Worm (Caenorhabditis elegans) whole organism, young adult: Measurements from ENCODE around the gene F54B3.4.

ENCODE experiments used
- B0019.2 ChIP-seq: fragments of 200-800 bp; sonication (Bioruptor generic); conservative IDR thresholded peaks from 2 replicates; pipeline ENCODE4 v1.3.6; 2022; ENCODE audit warnings: missing genetic modification reagents, missing genetic modification characterization, missing compliant biosample characterization
- C17E4.6 ChIP-seq: fragments of 200-800 bp; sonication (Bioruptor generic); IDR thresholded peaks from 2 replicates; pipeline ENCODE4 v1.3.6; 2022; ENCODE audit warnings: missing genetic modification reagents, missing genetic modification characterization, missing compliant biosample characterization
- F57A8.1 ChIP-seq: fragments of 200-800 bp; sonication (Bioruptor generic); optimal IDR thresholded peaks from 2 replicates; lab custom pipeline; 2018; ENCODE audit warnings: mild to moderate bottlenecking, missing genetic modification characterization, moderate library complexity, missing compliant biosample characterization
- akir-1 ChIP-seq: fragments of 200-800 bp; sonication (Bioruptor generic); optimal IDR thresholded peaks from 2 replicates; lab custom pipeline; 2018; ENCODE audit warnings: mild to moderate bottlenecking, missing genetic modification characterization, moderate library complexity, missing compliant biosample characterization
- atf-7 ChIP-seq: sonication (generic microtip); optimal IDR thresholded peaks from 2 replicates; lab custom pipeline; 2017; ENCODE audit warnings: mild to moderate bottlenecking, missing genetic modification characterization, missing compliant biosample characterization
- lag-1 ChIP-seq: fragments of 200-800 bp; sonication (Bioruptor generic); IDR thresholded peaks from 2 replicates; pipeline ENCODE4 v1.3.6; 2022; ENCODE audit warnings: missing genetic modification reagents, missing genetic modification characterization, missing compliant biosample characterization
- lin-35 ChIP-seq, 3 experiments: fragments of 150-350 bp in 2 of 3; sonication (generic microtip) in 1 of 3; optimal IDR thresholded peaks; 2 replicates each; lab custom pipeline; 2014 to 2018; ENCODE audit warnings: missing biosample characterization in 3 of 3, missing genetic modification characterization in 3 of 3, missing genetic modification reagents in 3 of 3
- lin-54 ChIP-seq: fragments of 200-800 bp; sonication (Bioruptor generic); optimal IDR thresholded peaks from 2 replicates; lab custom pipeline; 2018; ENCODE audit warnings: mild to moderate bottlenecking, missing genetic modification characterization, missing compliant biosample characterization
- nfya-1 ChIP-seq: sonication (generic microtip); optimal IDR thresholded peaks from 2 replicates; lab custom pipeline; 2017; ENCODE audit warnings: antibody characterized with exemption, missing compliant biosample characterization, missing genetic modification characterization, borderline replicate concordance; ENCODE audit not compliant: insufficient read depth
- snpc-4 ChIP-seq, 5 experiments: fragments of 150-350 bp in 1 of 5; sonication (generic microtip) in 4 of 5; optimal IDR thresholded peaks; 2 replicates each; lab custom pipeline; 2014 to 2018; ENCODE audit warnings: missing genetic modification characterization in 5 of 5, missing biosample characterization in 3 of 5, antibody characterized with exemption in 2 of 5, mild to moderate bottlenecking in 2 of 5, missing compliant biosample characterization in 2 of 5, missing genotype in 2 of 5, moderate library complexity in 2 of 5, missing genetic modification reagents in 1 of 5
- ztf-26 ChIP-seq: sonication (generic microtip); optimal IDR thresholded peaks from 2 replicates; lab custom pipeline; 2017; ENCODE audit warnings: missing genetic modification characterization, missing compliant biosample characterization

- TF ChIP-seq lin-54 (GFP tag; lab: Kevin White, UChicago) (no peak), lin-35 (GFP tag; optimal IDR thresholded peaks at IDR 0.05; lab: Kevin White, UChicago) (no peak), F57A8.1 (GFP tag; lab: Kevin White, UChicago) (no peak), B0019.2 (GFP tag; lab: Robert Waterston, UW) (no peak), snpc-4 (GFP tag; optimal IDR thresholded peaks at IDR 0.05; lab: Kevin White, UChicago) (no peak), snpc-4 (tag; optimal IDR thresholded peaks at IDR 0.05; lab: Kevin White, UChicago) (no peak), C17E4.6 (GFP tag; lab: Robert Waterston, UW) (no peak), ztf-26 (tag; lab: Kevin White, UChicago) (no peak), nfya-1 (no peak), lag-1 (GFP tag; lab: Robert Waterston, UW) (no peak), akir-1 (GFP tag; lab: Kevin White, UChicago) (no peak), atf-7 (no peak)
Measured at ce11 chrII:10316119-10316518, 45.1 kb upstream of the F54B3.4 start, which contains the start of gene gcy-5.
